Worm (Caenorhabditis elegans): ENCODE results near the gene F38H4.5.

F38H4.5 gene

DNA sequence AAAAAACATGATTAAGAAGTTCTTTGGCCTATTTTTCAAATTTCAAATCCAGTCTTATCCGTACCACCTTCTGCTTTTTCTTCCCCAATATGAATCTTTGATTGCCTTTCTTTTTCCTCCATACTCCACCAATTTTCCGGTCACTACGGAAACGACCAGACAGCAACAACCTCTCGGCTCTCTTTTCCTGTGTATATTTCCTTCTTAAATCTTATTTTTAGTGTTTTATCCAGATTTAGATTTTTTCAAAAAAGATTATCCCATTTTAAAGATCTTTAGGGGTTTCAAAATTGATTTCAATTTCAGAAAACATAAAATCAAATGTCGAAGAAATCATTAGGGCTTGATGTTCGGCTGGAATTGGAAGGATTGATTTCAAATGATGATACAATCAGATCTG is 12.2 kb downstream of the F38H4.5 start, which contains the start of gene trpa-1:
Gene trpa-1 (plus strand): TSS at position 301 of the 400 bp plus-strand sequence.
- TF ChIP-seq lin-1 (GFP tag; IDR thresholded peaks at IDR 0.05): no peak
- no peak for TF ChIP-seq snpc-4 (tag; optimal IDR thresholded peaks at IDR 0.05)
- TF ChIP-seq T26A8.4 (GFP tag; IDR thresholded peaks at IDR 0.05): no peak
- TF ChIP-seq mdt-29 (GFP tag; IDR thresholded peaks at IDR 0.05): no peak
- TF ChIP-seq aha-1 (tag): no peak
- no peak for TF ChIP-seq F44E2.7 (GFP tag; IDR thresholded peaks at IDR 0.05)
- no peak for TF ChIP-seq spr-1 (tag; optimal IDR thresholded peaks at IDR 0.05)
- TF ChIP-seq ces-1 (GFP tag; optimal IDR thresholded peaks at IDR 0.05): no peak
- no peak for TF ChIP-seq pqm-1 (tag; optimal IDR thresholded peaks at IDR 0.05)
- no peak for TF ChIP-seq dmd-6 (GFP tag; IDR thresholded peaks at IDR 0.05)
- no peak for TF ChIP-seq mxl-2 (GFP tag; conservative IDR thresholded peaks at IDR 0.05)
- no peak for TF ChIP-seq ztf-11 (tag; optimal IDR thresholded peaks at IDR 0.05)
- TF ChIP-seq Y5F2A.4 (GFP tag; optimal IDR thresholded peaks at IDR 0.05): no peak
- TF ChIP-seq lir-3 (tag; optimal IDR thresholded peaks at IDR 0.05): no peak

DNA sequence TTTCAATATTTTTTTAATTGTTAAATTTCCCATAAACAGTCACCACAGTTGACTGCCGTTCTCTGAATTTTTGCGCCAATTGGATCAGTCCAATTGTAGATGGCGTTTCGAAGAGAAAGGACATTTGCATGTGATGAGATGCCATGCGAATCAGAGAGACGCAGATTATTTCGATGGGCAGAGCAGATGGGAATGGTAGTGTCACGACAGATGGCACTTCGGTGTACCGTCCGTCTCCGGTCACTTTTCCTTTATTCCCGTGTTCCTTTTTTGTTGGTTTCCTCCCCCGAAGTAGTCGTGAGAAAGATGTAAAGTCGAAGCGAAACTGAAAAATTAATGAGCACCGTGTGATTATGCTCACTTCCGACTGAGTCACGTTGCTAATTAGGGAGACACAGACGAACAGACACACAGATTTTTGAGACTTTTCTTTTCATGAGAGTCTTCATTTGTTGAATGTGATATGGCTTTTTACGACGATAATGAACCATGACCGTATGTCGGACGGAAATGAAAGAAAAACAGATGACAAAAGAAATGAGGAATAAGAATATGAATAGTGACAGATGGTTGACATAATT is 15.8 kb downstream of the F38H4.5 start:
- no peak for TF ChIP-seq aha-1 (tag)
- TF ChIP-seq dmd-8 (GFP tag; IDR thresholded peaks at IDR 0.05): 0 out of 2 replicates have a peak, but pooled peaks have one; percentile 42
- no peak for TF ChIP-seq zag-1 (tag; optimal IDR thresholded peaks at IDR 0.05)

DNA sequence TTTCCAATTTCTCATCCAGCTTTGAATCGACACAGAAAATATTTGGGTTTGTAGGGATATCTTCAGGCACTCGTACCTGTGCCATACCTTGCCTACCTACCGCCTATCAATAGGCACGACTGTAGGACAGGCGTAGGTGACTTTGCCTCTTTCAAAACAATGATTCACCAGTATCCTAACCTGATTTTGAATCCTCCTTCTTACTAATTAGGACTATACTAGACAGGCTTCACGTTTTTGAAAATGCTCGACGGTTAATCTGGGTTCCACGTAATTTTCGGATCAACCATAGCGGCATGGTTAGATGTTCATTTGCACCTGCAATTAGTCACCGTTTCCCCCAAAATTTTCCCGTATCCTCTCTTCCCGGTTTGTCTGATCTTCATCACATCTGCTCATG is 16.5 kb downstream of the F38H4.5 start:
- TF ChIP-seq lsy-2 (tag; optimal IDR thresholded peaks at IDR 0.05) (no peak), nhr-42 (GFP tag; IDR thresholded peaks at IDR 0.05) (no peak), aha-1 (tag) (peak; percentile 53), cey-2 (tag; optimal IDR thresholded peaks at IDR 0.05; ENCODE audit: borderline replicate concordance, insufficient read depth) (no peak), php-3 (GFP tag; IDR thresholded peaks at IDR 0.05) (no peak), mes-2 (tag; optimal IDR thresholded peaks at IDR 0.05; ENCODE audit: poor library complexity, severe bottlenecking) (no peak), D1046.2 (GFP tag; IDR thresholded peaks at IDR 0.05) (no peak), egl-27 (tag; optimal IDR thresholded peaks at IDR 0.05) (no peak), madf-5 (GFP tag; IDR thresholded peaks at IDR 0.05) (no peak), tag-97 (GFP tag; IDR thresholded peaks at IDR 0.05) (no peak), unc-62 (GFP tag; optimal IDR thresholded peaks at IDR 0.05 in 1 of 2) (peak in 1 of 2 experiments; percentile 65), unc-62 (tag; optimal IDR thresholded peaks at IDR 0.05) (no peak), F26F4.8 (GFP tag; conservative IDR thresholded peaks at IDR 0.05) (no peak)

ce11 chrIV:11871083-11871482 is 19.1 kb downstream of the F38H4.5 start:
- TF ChIP-seq hif-1 (tag; optimal IDR thresholded peaks at IDR 0.05): no peak
- TF ChIP-seq mxl-3 (GFP tag; optimal IDR thresholded peaks at IDR 0.05): no peak
- no peak for TF ChIP-seq dpl-1 (GFP tag; optimal IDR thresholded peaks at IDR 0.05)
- no peak for TF ChIP-seq ceh-82 (tag; optimal IDR thresholded peaks at IDR 0.05)
- no peak for TF ChIP-seq unc-130 (GFP tag; optimal IDR thresholded peaks at IDR 0.05)
- no peak for TF ChIP-seq ZK337.2 (GFP tag; IDR thresholded peaks at IDR 0.05)
- no peak for TF ChIP-seq lim-7 (GFP tag; IDR thresholded peaks at IDR 0.05)
- TF ChIP-seq rbr-2 (tag; optimal IDR thresholded peaks at IDR 0.05): peak; percentile 67
- no peak for TF ChIP-seq dmd-9 (GFP tag; IDR thresholded peaks at IDR 0.05)
- no peak for TF ChIP-seq pha-4 (GFP tag; IDR thresholded peaks at IDR 0.05)
- TF ChIP-seq pha-4 (tag; optimal IDR thresholded peaks at IDR 0.05): no peak
- no peak for TF ChIP-seq nhr-111 (GFP tag; optimal IDR thresholded peaks at IDR 0.05)
- no peak for TF ChIP-seq tag-97 (GFP tag; IDR thresholded peaks at IDR 0.05)
- peak; percentile 35 for TF ChIP-seq mep-1 (tag; optimal IDR thresholded peaks at IDR 0.05)
- no peak for TF ChIP-seq dve-1 (tag; optimal IDR thresholded peaks at IDR 0.05; ENCODE audit: insufficient read depth)
- TF ChIP-seq nhr-28 (tag; optimal IDR thresholded peaks at IDR 0.05): no peak
- TF ChIP-seq daf-12 (tag; optimal IDR thresholded peaks at IDR 0.05): no peak
- TF ChIP-seq lin-38 (GFP tag; IDR thresholded peaks at IDR 0.05): no peak
- TF ChIP-seq gei-8 (GFP tag; optimal IDR thresholded peaks at IDR 0.05): no peak
- no peak for TF ChIP-seq F49E8.2 (tag; optimal IDR thresholded peaks at IDR 0.05; ENCODE audit: borderline replicate concordance)
- peak; percentile 18 for TF ChIP-seq mes-2 (tag; optimal IDR thresholded peaks at IDR 0.05; ENCODE audit: poor library complexity, severe bottlenecking)
- no peak for TF ChIP-seq zag-1 (tag; optimal IDR thresholded peaks at IDR 0.05)
- no peak for TF ChIP-seq hlh-11 (tag; optimal IDR thresholded peaks at IDR 0.05)

All from whole organism, L4 larva.